Worm (Caenorhabditis elegans) whole organism, late embryonic: ENCODE data around the gene C33G8.2.

Experiments
- C08G9.2 ChIP-seq: sonication (generic microtip); optimal IDR thresholded peaks from 2 replicates; lab custom pipeline; 2016; ENCODE audit warnings: mild to moderate bottlenecking, missing genetic modification characterization, moderate library complexity, missing compliant biosample characterization
- F13H6.1 ChIP-seq: sonication (generic microtip); optimal IDR thresholded peaks from 2 replicates; lab custom pipeline; 2016; ENCODE audit warnings: missing genetic modification characterization, missing compliant biosample characterization
- K09A11.1 ChIP-seq: sonication (generic microtip); optimal IDR thresholded peaks from 2 replicates; lab custom pipeline; 2017; ENCODE audit warnings: antibody characterized with exemption, mild to moderate bottlenecking, missing genetic modification characterization, missing compliant biosample characterization; ENCODE audit not compliant: insufficient read depth
- ama-1 ChIP-seq: fragments of 150-350 bp; optimal IDR thresholded peaks from 2 replicates; lab custom pipeline; 2014
- ceh-19 ChIP-seq: fragments of 200-800 bp; sonication (Bioruptor generic); optimal IDR thresholded peaks from 2 replicates; lab custom pipeline; 2018; ENCODE audit warnings: mild to moderate bottlenecking, missing genetic modification characterization, missing compliant biosample characterization
- ceh-2 ChIP-seq: sonication (generic microtip); optimal IDR thresholded peaks from 2 replicates; lab custom pipeline; 2016; ENCODE audit warnings: missing genotype, missing genetic modification characterization, missing compliant biosample characterization
- ceh-24 ChIP-seq: sonication (generic microtip); optimal IDR thresholded peaks from 2 replicates; lab custom pipeline; 2016; ENCODE audit warnings: mild to moderate bottlenecking, missing genetic modification characterization, missing compliant biosample characterization
- ceh-31 ChIP-seq: sonication (generic microtip); optimal IDR thresholded peaks from 2 replicates; lab custom pipeline; 2016; ENCODE audit warnings: missing genetic modification characterization, missing compliant biosample characterization
- ceh-34 ChIP-seq: sonication (generic microtip); optimal IDR thresholded peaks from 2 replicates; lab custom pipeline; 2016; ENCODE audit warnings: mild to moderate bottlenecking, missing genetic modification characterization, missing compliant biosample characterization
- ceh-45 ChIP-seq: fragments of 200-800 bp; sonication (Bioruptor generic); IDR thresholded peaks from 2 replicates; pipeline ENCODE4 v1.3.6; 2022; ENCODE audit warnings: missing genetic modification reagents, missing genetic modification characterization, missing compliant biosample characterization
- ceh-48 ChIP-seq: sonication (generic microtip); optimal IDR thresholded peaks from 2 replicates; lab custom pipeline; 2016; ENCODE audit warnings: missing genetic modification characterization, inconsistent platforms, missing compliant biosample characterization
- ceh-6 ChIP-seq: fragments of 200-800 bp; sonication (Bioruptor generic); optimal IDR thresholded peaks from 2 replicates; lab custom pipeline; 2018; ENCODE audit warnings: mild to moderate bottlenecking, missing genetic modification characterization, missing compliant biosample characterization
- dve-1 ChIP-seq: sonication (generic microtip); optimal IDR thresholded peaks from 2 replicates; lab custom pipeline; 2017; ENCODE audit warnings: antibody characterized with exemption, mild to moderate bottlenecking, missing genetic modification characterization, missing compliant biosample characterization
- elt-2 ChIP-seq: sonication (generic microtip); optimal IDR thresholded peaks from 2 replicates; lab custom pipeline; 2016; ENCODE audit warnings: missing genetic modification reagents, missing genetic modification characterization, missing compliant biosample characterization
- elt-4 ChIP-seq: sonication (generic microtip); optimal IDR thresholded peaks from 2 replicates; lab custom pipeline; 2016; ENCODE audit warnings: missing genetic modification characterization, missing compliant biosample characterization
- ets-4 ChIP-seq: sonication (generic microtip); optimal IDR thresholded peaks from 2 replicates; lab custom pipeline; 2016; ENCODE audit warnings: missing genetic modification characterization, missing compliant biosample characterization
- fkh-10 ChIP-seq: fragments of 150-350 bp; optimal IDR thresholded peaks from 2 replicates; lab custom pipeline; 2014; ENCODE audit warnings: missing biosample characterization, missing genetic modification reagents, missing genetic modification characterization
- fkh-6 ChIP-seq: sonication (generic microtip); optimal IDR thresholded peaks from 2 replicates; lab custom pipeline; 2016; ENCODE audit warnings: missing genetic modification characterization, missing compliant biosample characterization
- gmeb-2 ChIP-seq: sonication (generic microtip); optimal IDR thresholded peaks from 2 replicates; lab custom pipeline; 2016; ENCODE audit warnings: missing genetic modification characterization, inconsistent platforms, missing compliant biosample characterization
- hlh-15 ChIP-seq: sonication (generic microtip); optimal IDR thresholded peaks from 2 replicates; lab custom pipeline; 2016; ENCODE audit warnings: missing genetic modification characterization, missing compliant biosample characterization
- hlh-6 ChIP-seq: sonication (generic microtip); optimal IDR thresholded peaks from 2 replicates; lab custom pipeline; 2016; ENCODE audit warnings: missing genotype, missing genetic modification characterization, missing compliant biosample characterization
- lin-11 ChIP-seq: fragments of 200-800 bp; sonication (Bioruptor generic); optimal IDR thresholded peaks from 2 replicates; lab custom pipeline; 2018; ENCODE audit warnings: mild to moderate bottlenecking, missing genetic modification characterization, missing compliant biosample characterization
- madf-2 ChIP-seq: sonication (generic microtip); optimal IDR thresholded peaks from 2 replicates; lab custom pipeline; 2017; ENCODE audit warnings: missing genetic modification characterization, missing compliant biosample characterization
- mec-3 ChIP-seq: sonication (generic microtip); optimal IDR thresholded peaks from 2 replicates; lab custom pipeline; 2016; ENCODE audit warnings: borderline replicate concordance, missing genetic modification characterization, missing compliant biosample characterization
- nfya-1 ChIP-seq: sonication (generic microtip); optimal IDR thresholded peaks from 2 replicates; lab custom pipeline; 2017; ENCODE audit warnings: missing genetic modification characterization, mild to moderate bottlenecking, missing compliant biosample characterization, antibody characterized with exemption, moderate library complexity
- npax-4 ChIP-seq: sonication (generic microtip); optimal IDR thresholded peaks from 2 replicates; lab custom pipeline; 2016; ENCODE audit warnings: missing genetic modification characterization, missing compliant biosample characterization
- odd-2 ChIP-seq: sonication (generic microtip); optimal IDR thresholded peaks from 2 replicates; lab custom pipeline; 2017; ENCODE audit warnings: antibody characterized with exemption, mild to moderate bottlenecking, missing genetic modification characterization, missing compliant biosample characterization
- pag-3 ChIP-seq: sonication (generic microtip); optimal IDR thresholded peaks from 2 replicates; lab custom pipeline; 2016; ENCODE audit warnings: missing compliant biosample characterization, missing genetic modification characterization, borderline replicate concordance
- pat-9 ChIP-seq: fragments of 200-800 bp; sonication (Bioruptor generic); optimal IDR thresholded peaks from 2 replicates; lab custom pipeline; 2018; ENCODE audit warnings: mild to moderate bottlenecking, missing genetic modification characterization, moderate library complexity, missing compliant biosample characterization
- pax-1 ChIP-seq: fragments of 150-350 bp; optimal IDR thresholded peaks from 2 replicates; lab custom pipeline; 2014; ENCODE audit warnings: missing biosample characterization, missing genetic modification characterization
- pha-2 ChIP-seq: sonication (generic microtip); optimal IDR thresholded peaks from 2 replicates; lab custom pipeline; 2017; ENCODE audit warnings: mild to moderate bottlenecking, missing genetic modification characterization, missing compliant biosample characterization
- pqm-1 ChIP-seq: sonication (generic microtip); optimal IDR thresholded peaks from 2 replicates; lab custom pipeline; 2016; ENCODE audit warnings: missing genetic modification characterization, missing compliant biosample characterization
- pros-1 ChIP-seq: fragments of 150-350 bp; optimal IDR thresholded peaks from 2 replicates; lab custom pipeline; 2014; ENCODE audit warnings: missing biosample characterization, missing genetic modification reagents, missing genetic modification characterization
- syd-9 ChIP-seq: sonication (generic microtip); optimal IDR thresholded peaks from 2 replicates; lab custom pipeline; 2016; ENCODE audit warnings: mild to moderate bottlenecking, missing genetic modification characterization, moderate library complexity, missing compliant biosample characterization
- tbx-2 ChIP-seq: sonication (generic microtip); optimal IDR thresholded peaks from 2 replicates; lab custom pipeline; 2016; ENCODE audit warnings: missing genetic modification characterization, missing compliant biosample characterization
- tbx-7 ChIP-seq: sonication (generic microtip); optimal IDR thresholded peaks from 2 replicates; lab custom pipeline; 2016; ENCODE audit warnings: missing genotype, missing genetic modification characterization, missing compliant biosample characterization
- unc-3 ChIP-seq, 2 experiments: fragments of 200-800 bp in 1 of 2; sonication (Bioruptor generic) in 1 of 2; sonication (generic microtip) in 1 of 2; conservative IDR thresholded peaks in 1 of 2; optimal IDR thresholded peaks in 1 of 2; 2 replicates each; pipeline versions ENCODE4 v1.3.6 to Lab custom; 2016 to 2022; ENCODE audit warnings: missing compliant biosample characterization in 2 of 2, missing genetic modification characterization in 2 of 2, missing genetic modification reagents in 1 of 2
- zip-5 ChIP-seq: sonication (generic microtip); optimal IDR thresholded peaks from 2 replicates; lab custom pipeline; 2016; ENCODE audit warnings: missing genetic modification characterization, missing compliant biosample characterization

Gene C33G8.2

DNA sequence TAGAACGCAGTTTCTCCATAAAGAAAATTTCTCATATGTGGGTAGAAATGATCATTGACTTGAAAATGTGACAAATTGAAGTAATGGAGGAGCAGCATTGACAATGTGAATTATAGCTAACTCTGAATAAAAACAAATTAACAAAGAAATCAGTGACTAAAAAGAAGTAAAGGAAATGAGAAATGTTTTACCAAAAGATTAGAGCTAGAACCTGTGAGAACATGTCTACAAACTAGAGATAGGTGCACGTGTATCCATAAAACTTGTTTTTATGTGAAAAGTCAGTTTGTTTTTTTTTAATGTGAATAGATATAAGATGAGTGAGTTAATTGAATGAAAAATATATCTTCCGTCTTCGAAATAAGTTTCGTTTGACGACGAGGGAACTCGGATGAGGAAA, 30.5 kb upstream of the C33G8.2 start, which contains the start of gene sre-12:
sre-12 (minus strand) TSS at position 101 of the 400 bp plus-strand sequence.
- no peak for TF ChIP-seq ceh-24 (tag; lab: Kevin White, UChicago)
- no peak for TF ChIP-seq fkh-6 (tag; lab: Kevin White, UChicago)

- no peak for TF ChIP-seq syd-9
- no peak for TF ChIP-seq pros-1 (tag; lab: Kevin White, UChicago)
- no peak for TF ChIP-seq elt-2 (tag; lab: Kevin White, UChicago)
- no peak for TF ChIP-seq npax-4 (tag; lab: Kevin White, UChicago)
- TF ChIP-seq fkh-6 (tag; lab: Kevin White, UChicago), result no peak
- no peak for TF ChIP-seq hlh-15 (tag; lab: Kevin White, UChicago)
- no peak for TF ChIP-seq ceh-34 (tag; lab: Kevin White, UChicago)
- no peak for TF ChIP-seq ceh-48 (tag; lab: Kevin White, UChicago)
- TF ChIP-seq pax-1 (tag; lab: Kevin White, UChicago), result no peak
- TF ChIP-seq ceh-19 (GFP tag; lab: Kevin White, UChicago), result no peak
- no peak for TF ChIP-seq ceh-24 (tag; lab: Kevin White, UChicago)
- TF ChIP-seq ama-1, result no peak
Observed at ce11 chrV:6982813-6983212, 26.7 kb upstream of the C33G8.2 start, which contains the start of gene nhr-161. nhr-161 (minus strand) TSS chrV:6982913.

- no peak for TF ChIP-seq pag-3
- no peak for TF ChIP-seq syd-9
- no peak for TF ChIP-seq ceh-24 (tag; lab: Kevin White, UChicago)
- no peak for TF ChIP-seq ceh-6 (GFP tag; lab: Kevin White, UChicago)
- no peak for TF ChIP-seq ceh-31 (tag; lab: Kevin White, UChicago)
- no peak for TF ChIP-seq odd-2 (tag; lab: Kevin White, UChicago)
- no peak for TF ChIP-seq pax-1 (tag; lab: Kevin White, UChicago)
Observed at ce11 chrV:6985943-6986342, 23.6 kb upstream of the C33G8.2 start, which contains the start of gene nhr-163. nhr-163 (minus strand) TSS chrV:6986043.

DNA sequence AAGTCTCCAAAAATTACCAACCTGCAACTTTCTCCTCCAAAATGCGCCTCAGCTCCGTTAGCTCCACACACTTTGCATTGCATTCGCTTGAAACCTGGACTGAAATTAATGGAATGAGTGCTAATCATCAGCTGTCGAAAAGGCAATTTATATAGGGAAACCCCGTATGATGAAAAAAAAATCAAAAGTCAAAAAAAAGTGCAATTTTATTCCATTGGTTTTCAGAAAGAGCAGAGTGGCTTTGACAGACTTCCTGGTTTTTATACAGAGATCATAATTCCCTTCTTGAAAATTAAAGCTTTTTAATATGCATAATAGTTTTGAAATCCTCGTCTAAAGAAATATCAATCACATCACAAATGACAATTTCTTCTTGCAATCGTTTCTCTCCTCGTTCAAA, 21.9 kb upstream of the C33G8.2 start, which contains the start of gene nhr-139:
nhr-139 (minus strand) TSS at position 101 of the 400 bp plus-strand sequence.
- no peak for TF ChIP-seq pros-1 (tag; lab: Kevin White, UChicago)
- TF ChIP-seq hlh-6, result no peak
- no peak for TF ChIP-seq C08G9.2 (tag; lab: Kevin White, UChicago)
- TF ChIP-seq madf-2 (tag; lab: Kevin White, UChicago), result no peak
- no peak for TF ChIP-seq F13H6.1
- no peak for TF ChIP-seq tbx-7 (tag; lab: Kevin White, UChicago)
- TF ChIP-seq zip-5, result no peak
- no peak for TF ChIP-seq unc-3 (GFP tag; conservative IDR thresholded peaks at IDR 0.05; lab: Robert Waterston, UW)
- TF ChIP-seq unc-3 (tag; optimal IDR thresholded peaks at IDR 0.05; lab: Kevin White, UChicago), result no peak
- TF ChIP-seq lin-11 (tag; lab: Kevin White, UChicago), result no peak
- no peak for TF ChIP-seq ceh-45 (GFP tag; lab: Robert Waterston, UW)
- no peak for TF ChIP-seq gmeb-2 (tag; lab: Kevin White, UChicago)
- TF ChIP-seq odd-2 (tag; lab: Kevin White, UChicago), result no peak
- no peak for TF ChIP-seq pqm-1

- TF ChIP-seq tbx-2 (tag; lab: Kevin White, UChicago) (no peak), lin-11 (tag; lab: Kevin White, UChicago) (no peak), ceh-6 (GFP tag; lab: Kevin White, UChicago) (no peak), fkh-6 (tag; lab: Kevin White, UChicago) (no peak)
Observed at ce11 chrV:6989626-6990138, 19.9 kb upstream of the C33G8.2 start, which contains the start of gene nhr-140. nhr-140 (minus strand) TSS chrV:6989676.

DNA sequence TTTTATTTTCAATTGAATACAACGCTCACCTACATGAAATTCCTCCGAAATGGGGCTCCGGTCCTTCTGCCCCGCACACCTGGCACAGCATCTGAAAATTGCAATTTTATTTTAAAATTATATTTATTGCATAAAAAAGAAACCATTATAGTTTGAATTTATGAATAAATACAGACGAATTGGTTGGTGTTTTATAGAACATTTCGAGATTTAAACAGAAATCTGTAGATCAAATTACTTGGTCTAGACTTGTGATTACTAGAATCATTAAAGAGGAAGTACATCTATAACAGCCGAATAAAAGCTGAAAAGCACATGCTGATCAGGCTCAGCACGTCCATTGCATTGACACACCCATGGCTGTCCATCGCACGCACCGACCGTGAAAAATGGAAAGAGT, 17.8 kb upstream of the C33G8.2 start, which contains the start of gene nhr-162:
nhr-162 (minus strand) TSS at position 101 of the 400 bp plus-strand sequence.
- TF ChIP-seq pha-2 (tag; lab: Kevin White, UChicago) (no peak), K09A11.1 (tag; lab: Kevin White, UChicago) (no peak), C08G9.2 (tag; lab: Kevin White, UChicago) (no peak), npax-4 (tag; lab: Kevin White, UChicago) (no peak), ceh-19 (GFP tag; lab: Kevin White, UChicago) (no peak), ceh-2 (tag; lab: Kevin White, UChicago) (no peak), elt-4 (tag; lab: Kevin White, UChicago) (no peak), pat-9 (no peak), pag-3 (no peak), ets-4 (no peak), nfya-1 (tag; lab: Kevin White, UChicago) (no peak), mec-3 (tag; lab: Kevin White, UChicago) (no peak), dve-1 (tag; lab: Kevin White, UChicago) (no peak), fkh-10 (no peak)
